Worm (Caenorhabditis elegans): Measurements from ENCODE around the gene ifas-3.
A peak's percentile ranks its signal among the peaks of the same experiment; 100 is the strongest.

The ifas-3 gene

DNA sequence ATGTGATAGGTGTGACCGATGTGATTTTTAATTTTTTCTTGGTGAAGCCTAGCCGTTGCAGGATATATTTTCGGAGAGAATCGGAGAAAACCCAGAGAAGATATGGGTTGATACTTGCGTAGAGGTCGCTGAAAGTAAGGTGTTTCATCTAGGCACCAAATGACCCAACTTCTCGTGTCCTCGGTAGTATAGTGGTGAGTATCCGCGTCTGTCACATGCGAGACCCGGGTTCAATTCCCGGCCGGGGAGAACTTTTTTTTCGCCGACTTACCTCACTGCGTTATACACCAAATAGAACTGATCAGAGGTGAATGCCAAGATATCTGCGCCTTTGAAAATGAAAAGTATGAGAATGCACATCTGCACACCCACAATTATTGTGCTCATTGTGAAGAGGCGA, 18.9 kb downstream of the ifas-3 start (continued):
- TF ChIP-seq tag-97 (GFP tag; IDR thresholded peaks at IDR 0.05): no peak
- no peak for TF ChIP-seq egl-27 (tag; optimal IDR thresholded peaks at IDR 0.05)
- TF ChIP-seq nhr-28 (tag; optimal IDR thresholded peaks at IDR 0.05): peak; percentile 3
- TF ChIP-seq nhr-42 (GFP tag; IDR thresholded peaks at IDR 0.05): peak; percentile 62; the same call in 1 of the 2 replicates
- peak; percentile 21 for TF ChIP-seq hlh-11 (tag; optimal IDR thresholded peaks at IDR 0.05)
- TF ChIP-seq F26F4.8 (GFP tag; conservative IDR thresholded peaks at IDR 0.05): peak; percentile 84

DNA sequence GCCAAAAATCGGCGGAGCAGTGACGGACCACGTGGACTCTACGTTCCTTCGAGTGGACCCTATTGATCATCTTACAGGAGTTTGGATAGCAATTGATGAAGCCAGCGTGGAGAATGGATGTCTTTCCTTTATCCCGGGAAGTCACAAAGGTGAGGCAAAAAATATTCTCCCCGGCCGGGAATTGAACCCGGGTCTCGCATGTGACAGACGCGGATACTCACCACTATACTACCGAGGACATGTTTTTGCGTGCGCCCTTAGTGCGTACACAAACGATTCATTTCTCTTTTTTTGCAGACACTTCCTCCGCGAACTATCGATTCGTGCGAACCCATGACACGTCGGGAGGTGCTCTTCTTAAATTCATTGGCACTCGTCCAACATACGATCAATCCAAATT, 19.5 kb downstream of the ifas-3 start:
- TF ChIP-seq F37D6.2 (tag; optimal IDR thresholded peaks at IDR 0.05) (no peak), ama-1 (optimal IDR thresholded peaks at IDR 0.05) (no peak), zfp-3 (GFP tag; conservative IDR thresholded peaks at IDR 0.05) (peak; percentile 68), daf-12 (tag; optimal IDR thresholded peaks at IDR 0.05) (no peak), duxl-1 (tag; optimal IDR thresholded peaks at IDR 0.05; ENCODE audit: poor library complexity) (peak; percentile 72), hif-1 (tag; optimal IDR thresholded peaks at IDR 0.05) (peak in 1 of 2 experiments; percentile 31), mep-1 (tag; optimal IDR thresholded peaks at IDR 0.05) (peak; percentile 67), Y5F2A.4 (GFP tag; optimal IDR thresholded peaks at IDR 0.05) (no peak), dmd-8 (GFP tag; IDR thresholded peaks at IDR 0.05) (peak; percentile 88), daf-8 (GFP tag; IDR thresholded peaks at IDR 0.05) (no peak), dpl-1 (GFP tag; optimal IDR thresholded peaks at IDR 0.05) (no peak), aha-1 (tag) (peak; percentile 96), nhr-6 (tag; optimal IDR thresholded peaks at IDR 0.05) (no peak), ceh-44 (GFP tag; IDR thresholded peaks at IDR 0.05) (peak; percentile 48; the same call in 1 of the 2 replicates), ces-1 (GFP tag; optimal IDR thresholded peaks at IDR 0.05) (no peak), hlh-30 (tag; optimal IDR thresholded peaks at IDR 0.05; ENCODE audit: insufficient read depth) (peak; percentile 79), spr-3 (GFP tag; optimal IDR thresholded peaks at IDR 0.05) (peak; percentile 60), tra-1 (GFP tag; IDR thresholded peaks at IDR 0.05) (peak; percentile 39; the same call in 1 of the 2 replicates), ceh-20 (GFP tag; IDR thresholded peaks at IDR 0.05) (0 out of 2 replicates have a peak, but pooled peaks have one; percentile 44), F26F4.8 (GFP tag; conservative IDR thresholded peaks at IDR 0.05) (peak; percentile 66; the same call in 1 of the 2 replicates), madf-5 (GFP tag; IDR thresholded peaks at IDR 0.05) (peak; percentile 34 to 59; a peak in 1 of 4 replicates), daf-19 (GFP tag; conservative IDR thresholded peaks at IDR 0.05) (peak; percentile 58), T26A8.4 (GFP tag; IDR thresholded peaks at IDR 0.05) (peak; percentile 73), snpc-1.2 (GFP tag; IDR thresholded peaks at IDR 0.05) (peak; percentile 99), madf-9 (GFP tag; conservative IDR thresholded peaks at IDR 0.05) (peak; percentile 75; the same call in 1 of the 2 replicates), dmd-9 (GFP tag; IDR thresholded peaks at IDR 0.05) (peak; percentile 37; the same call in 1 of the 2 replicates), Y105C5A.15 (GFP tag; IDR thresholded peaks at IDR 0.05) (0 out of 2 replicates have a peak, but pooled peaks have one; percentile 51), lim-7 (GFP tag; IDR thresholded peaks at IDR 0.05) (no peak), arid-1 (GFP tag; conservative IDR thresholded peaks at IDR 0.05) (peak; percentile 50; the same call in 1 of the 2 replicates), gei-8 (GFP tag; optimal IDR thresholded peaks at IDR 0.05) (no peak), fkh-10 (GFP tag; optimal IDR thresholded peaks at IDR 0.05) (no peak), nhr-28 (tag; optimal IDR thresholded peaks at IDR 0.05) (peak; percentile 23), nhr-237 (tag; optimal IDR thresholded peaks at IDR 0.05) (no peak), lin-15B (tag; optimal IDR thresholded peaks at IDR 0.05) (no peak), lsy-2 (tag; optimal IDR thresholded peaks at IDR 0.05) (no peak), Y75B8A.6 (GFP tag; IDR thresholded peaks at IDR 0.05) (no peak), ZK337.2 (GFP tag; IDR thresholded peaks at IDR 0.05) (no peak), mdt-29 (GFP tag; IDR thresholded peaks at IDR 0.05) (peak; percentile 62; the same call in 1 of the 2 replicates), F49E8.2 (tag; optimal IDR thresholded peaks at IDR 0.05; ENCODE audit: borderline replicate concordance) (no peak), lin-1 (GFP tag; IDR thresholded peaks at IDR 0.05) (0 out of 2 replicates have a peak, but pooled peaks have one; percentile 12), D1046.2 (GFP tag; IDR thresholded peaks at IDR 0.05) (no peak), mxl-2 (GFP tag; conservative IDR thresholded peaks at IDR 0.05) (0 out of 2 replicates have a peak, but pooled peaks have one; percentile 19), lin-29 (GFP tag; IDR thresholded peaks at IDR 0.05) (0 out of 2 replicates have a peak, but pooled peaks have one; percentile 59), unc-130 (GFP tag; optimal IDR thresholded peaks at IDR 0.05) (peak; percentile 34)

All from whole organism, L4 larva.